Worm (Caenorhabditis elegans): ENCODE data around the gene B0334.20.

Gene B0334.20

ce11 chrII:11544714-11545113 lies 44.5 kb upstream of the B0334.20 start, which contains the start of gene F54D5.9:
TSS of gene F54D5.9 (minus strand) at chrII:11544828.
- no peak for TF ChIP-seq ztf-4 (tag; optimal IDR thresholded peaks at IDR 0.05)
- no peak for TF ChIP-seq nhr-43 (tag; optimal IDR thresholded peaks at IDR 0.05; ENCODE audit: poor library complexity, severe bottlenecking)
- TF ChIP-seq ztf-11 (tag; optimal IDR thresholded peaks at IDR 0.05), result no peak
- TF ChIP-seq tbx-2 (tag; optimal IDR thresholded peaks at IDR 0.05), result no peak
- TF ChIP-seq ama-1 (optimal IDR thresholded peaks at IDR 0.05), result peak; percentile 3

- TF ChIP-seq mdl-1 (tag; optimal IDR thresholded peaks at IDR 0.05) (no peak), fkh-10 (GFP tag; optimal IDR thresholded peaks at IDR 0.05) (no peak), daf-12 (tag; optimal IDR thresholded peaks at IDR 0.05) (no peak), egl-5 (tag; optimal IDR thresholded peaks at IDR 0.05) (no peak), ceh-9 (tag; optimal IDR thresholded peaks at IDR 0.05) (no peak), nhr-237 (tag; optimal IDR thresholded peaks at IDR 0.05) (no peak), ceh-82 (tag; optimal IDR thresholded peaks at IDR 0.05) (no peak), R02D3.7 (tag; optimal IDR thresholded peaks at IDR 0.05) (no peak), ztf-4 (tag; optimal IDR thresholded peaks at IDR 0.05) (no peak), mml-1 (tag; optimal IDR thresholded peaks at IDR 0.05) (no peak)
These were observed 42.7 kb upstream of the B0334.20 start for ce11 chrII:11542958-11543357.

ce11 chrII:11542385-11542784 lies 42.1 kb upstream of the B0334.20 start, which contains the start of gene gtf-2E2:
TSS of gene gtf-2E2 (minus strand) at chrII:11542495.
- TF ChIP-seq pha-4 (tag; optimal IDR thresholded peaks at IDR 0.05) (peak; percentile 37), nhr-25 (tag; optimal IDR thresholded peaks at IDR 0.05) (peak; percentile 10), snpc-4 (tag; optimal IDR thresholded peaks at IDR 0.05) (peak; percentile 56), ZK546.5 (tag; optimal IDR thresholded peaks at IDR 0.05) (no peak), aly-2 (tag; optimal IDR thresholded peaks at IDR 0.05) (no peak), jun-1 (tag; optimal IDR thresholded peaks at IDR 0.05) (no peak), elt-1 (tag; optimal IDR thresholded peaks at IDR 0.05) (peak; percentile 17), nhr-237 (tag; optimal IDR thresholded peaks at IDR 0.05) (no peak), lsy-12 (tag; optimal IDR thresholded peaks at IDR 0.05) (no peak), ceh-16 (tag; optimal IDR thresholded peaks at IDR 0.05) (no peak), elt-2 (tag; optimal IDR thresholded peaks at IDR 0.05) (no peak), ceh-28 (tag; optimal IDR thresholded peaks at IDR 0.05) (peak; percentile 34), nhr-77 (tag; optimal IDR thresholded peaks at IDR 0.05) (no peak), fkh-2 (tag; optimal IDR thresholded peaks at IDR 0.05) (no peak), mml-1 (tag; optimal IDR thresholded peaks at IDR 0.05) (no peak), nhr-67 (tag; optimal IDR thresholded peaks at IDR 0.05) (no peak), nhr-11 (tag; optimal IDR thresholded peaks at IDR 0.05) (no peak), lin-39 (tag; optimal IDR thresholded peaks at IDR 0.05) (peak; percentile 55), unc-39 (tag; optimal IDR thresholded peaks at IDR 0.05) (no peak), nfya-1 (tag; optimal IDR thresholded peaks at IDR 0.05; ENCODE audit: insufficient read depth) (peak; percentile 44), mdl-1 (tag; optimal IDR thresholded peaks at IDR 0.05) (no peak), tbx-2 (tag; optimal IDR thresholded peaks at IDR 0.05) (no peak), nhr-23 (tag; optimal IDR thresholded peaks at IDR 0.05) (no peak), zag-1 (tag; optimal IDR thresholded peaks at IDR 0.05) (no peak), elt-3 (tag; optimal IDR thresholded peaks at IDR 0.05) (no peak), hmg-11 (tag; optimal IDR thresholded peaks at IDR 0.05) (peak; percentile 42), pqm-1 (tag; optimal IDR thresholded peaks at IDR 0.05) (no peak), lin-15B (tag; optimal IDR thresholded peaks at IDR 0.05) (peak; percentile 31), ztf-4 (tag; optimal IDR thresholded peaks at IDR 0.05) (no peak), nhr-12 (tag; optimal IDR thresholded peaks at IDR 0.05) (no peak), nhr-28 (tag; optimal IDR thresholded peaks at IDR 0.05) (no peak)

- TF ChIP-seq nhr-237 (tag; optimal IDR thresholded peaks at IDR 0.05), result no peak
- TF ChIP-seq nhr-12 (tag; optimal IDR thresholded peaks at IDR 0.05), result no peak
- no peak for TF ChIP-seq unc-62 (GFP tag; optimal IDR thresholded peaks at IDR 0.05)
- no peak for TF ChIP-seq nhr-67 (tag; optimal IDR thresholded peaks at IDR 0.05)
- no peak for TF ChIP-seq snpc-4 (tag; optimal IDR thresholded peaks at IDR 0.05)
- no peak for TF ChIP-seq daf-12 (tag; optimal IDR thresholded peaks at IDR 0.05)
- TF ChIP-seq pqm-1 (tag; optimal IDR thresholded peaks at IDR 0.05), result no peak
- TF ChIP-seq egl-5 (tag; optimal IDR thresholded peaks at IDR 0.05), result no peak
- no peak for TF ChIP-seq egl-27 (tag; optimal IDR thresholded peaks at IDR 0.05)
- no peak for TF ChIP-seq fkh-2 (tag; optimal IDR thresholded peaks at IDR 0.05)
- TF ChIP-seq aly-2 (tag; optimal IDR thresholded peaks at IDR 0.05), result no peak
- no peak for TF ChIP-seq zag-1 (tag; optimal IDR thresholded peaks at IDR 0.05)
These were observed 38.5 kb upstream of the B0334.20 start, which contains the start of gene Y62F5A.9 for ce11 chrII:11538741-11539140. TSS of gene Y62F5A.9 (minus strand) at chrII:11538841.
